Fruit fly (Drosophila melanogaster): ENCODE data around the gene CG2116.
A peak's percentile ranks its signal among the peaks of the same experiment; 100 is the strongest.

The CG2116 gene

DNA sequence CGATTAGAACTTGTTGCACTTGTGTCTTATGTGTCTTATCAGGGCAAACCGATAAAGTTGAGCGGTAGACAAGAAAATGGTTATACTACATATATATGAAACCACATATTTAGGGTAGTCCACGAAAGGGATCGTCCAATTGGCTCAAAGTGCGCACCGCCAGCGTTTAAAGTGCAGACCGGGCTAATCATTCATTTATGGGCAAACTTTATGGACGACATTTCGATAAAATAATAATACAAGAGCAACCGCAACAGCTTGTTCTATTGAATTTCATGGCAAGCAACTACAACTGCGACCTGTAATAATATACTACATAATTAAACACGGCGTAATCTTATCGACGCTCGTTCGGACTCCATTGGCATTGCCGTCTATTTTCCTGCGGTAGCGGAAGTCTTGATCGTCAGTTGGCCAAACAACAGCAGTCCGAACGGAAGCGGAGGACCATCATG is 5.8 kb downstream of the CG2116 start, which contains the start of the genes cyr and CG2120:
TSS of gene cyr (minus strand) at position 294 of the 455 bp plus-strand sequence.
TSS of gene CG2120 (plus strand) at position 405 of the 455 bp plus-strand sequence.
- TF ChIP-seq CG8301 (tag; optimal IDR thresholded peaks at IDR 0.05) (no peak), rn (GFP tag; IDR thresholded peaks at IDR 0.05) (no peak), Snoo (tag; optimal IDR thresholded peaks at IDR 0.05) (no peak), EcR (GFP tag; optimal IDR thresholded peaks at IDR 0.05) (no peak), Ets98B (GFP tag; IDR thresholded peaks at IDR 0.05) (no peak), CG12605 (GFP tag; IDR thresholded peaks at IDR 0.05) (no peak), CG8159 (tag; optimal IDR thresholded peaks at IDR 0.05) (no peak), CG15710 (tag; optimal IDR thresholded peaks at IDR 0.05) (no peak), Pif1A (GFP tag; optimal IDR thresholded peaks at IDR 0.05) (no peak), gl (tag; optimal IDR thresholded peaks at IDR 0.05) (no peak), CG32121 (GFP tag; IDR thresholded peaks at IDR 0.05) (no peak), CG17806 (tag; optimal IDR thresholded peaks at IDR 0.05) (no peak), CG34367 (tag; optimal IDR thresholded peaks at IDR 0.05) (no peak), fd96Ca (GFP tag; IDR thresholded peaks at IDR 0.05) (no peak), CG13204 (GFP tag; optimal IDR thresholded peaks at IDR 0.05) (no peak), CG14655 (GFP tag; optimal IDR thresholded peaks at IDR 0.05) (no peak), D1 (tag; optimal IDR thresholded peaks at IDR 0.05) (no peak), Pif1B (GFP tag; optimal IDR thresholded peaks at IDR 0.05) (no peak), CG10348 (GFP tag; IDR thresholded peaks at IDR 0.05) (no peak)

DNA sequence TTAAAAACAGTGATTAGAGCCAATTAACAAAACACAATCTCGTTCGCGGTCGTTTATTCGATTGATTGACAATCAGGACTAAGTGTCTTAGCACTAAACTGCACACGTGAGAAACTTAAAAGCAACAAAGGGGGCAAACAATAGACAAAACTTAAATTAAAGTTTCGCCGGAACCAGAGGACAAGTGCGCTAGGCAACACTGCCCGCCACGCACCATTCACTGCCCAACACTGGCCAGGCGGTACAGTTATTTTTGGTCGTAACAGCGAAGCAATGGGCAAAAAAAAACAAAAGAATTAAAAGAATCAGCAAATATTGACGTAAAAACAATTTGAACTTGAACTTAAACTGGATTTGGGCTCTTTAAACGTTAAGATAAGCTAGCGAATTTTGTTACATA is 7.7 kb downstream of the CG2116 start:
- TF ChIP-seq CG15710 (tag; optimal IDR thresholded peaks at IDR 0.05) (no peak), CG8301 (tag; optimal IDR thresholded peaks at IDR 0.05) (no peak), CG13204 (GFP tag; optimal IDR thresholded peaks at IDR 0.05) (no peak), CG14655 (GFP tag; optimal IDR thresholded peaks at IDR 0.05) (no peak), CG12605 (GFP tag; IDR thresholded peaks at IDR 0.05) (no peak), Pif1A (GFP tag; optimal IDR thresholded peaks at IDR 0.05) (no peak), fd96Ca (GFP tag; IDR thresholded peaks at IDR 0.05) (no peak), D1 (tag; optimal IDR thresholded peaks at IDR 0.05) (no peak), CG9948 (tag; optimal IDR thresholded peaks at IDR 0.05) (no peak), CG10348 (GFP tag; IDR thresholded peaks at IDR 0.05) (no peak), Ets98B (GFP tag; IDR thresholded peaks at IDR 0.05) (no peak), CG4496 (GFP tag; IDR thresholded peaks at IDR 0.05) (no peak), CG34367 (tag; optimal IDR thresholded peaks at IDR 0.05) (no peak), CG17806 (tag; optimal IDR thresholded peaks at IDR 0.05) (no peak), Snoo (tag; optimal IDR thresholded peaks at IDR 0.05) (no peak)

DNA sequence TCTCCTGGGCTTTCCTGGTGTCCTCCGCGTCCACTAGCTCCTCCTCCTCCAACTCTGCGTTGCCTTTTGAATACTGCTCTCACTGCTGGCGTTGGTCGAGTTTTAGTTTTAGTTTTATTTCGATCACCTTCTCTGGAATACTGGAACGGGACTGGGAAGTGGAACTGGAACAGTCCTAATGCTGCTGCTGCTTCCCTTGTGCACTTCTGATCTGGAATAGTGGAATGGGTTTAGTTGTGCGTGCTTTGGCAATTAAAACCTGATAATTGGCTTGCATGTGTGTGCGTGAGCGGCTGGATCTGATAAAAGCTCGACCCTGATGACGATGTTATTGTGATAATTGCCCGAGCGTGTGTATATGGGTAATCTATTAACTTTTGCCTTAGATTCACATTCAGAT is 11.1 kb downstream of the CG2116 start:
- TF ChIP-seq D1 (tag; optimal IDR thresholded peaks at IDR 0.05), result no peak
- TF ChIP-seq gl (tag; optimal IDR thresholded peaks at IDR 0.05), result no peak
- TF ChIP-seq Snoo (tag; optimal IDR thresholded peaks at IDR 0.05), result no peak
- no peak for TF ChIP-seq Pif1B (GFP tag; optimal IDR thresholded peaks at IDR 0.05)
- no peak for TF ChIP-seq CG15710 (tag; optimal IDR thresholded peaks at IDR 0.05)
- TF ChIP-seq fd96Ca (GFP tag; IDR thresholded peaks at IDR 0.05), result no peak

DNA sequence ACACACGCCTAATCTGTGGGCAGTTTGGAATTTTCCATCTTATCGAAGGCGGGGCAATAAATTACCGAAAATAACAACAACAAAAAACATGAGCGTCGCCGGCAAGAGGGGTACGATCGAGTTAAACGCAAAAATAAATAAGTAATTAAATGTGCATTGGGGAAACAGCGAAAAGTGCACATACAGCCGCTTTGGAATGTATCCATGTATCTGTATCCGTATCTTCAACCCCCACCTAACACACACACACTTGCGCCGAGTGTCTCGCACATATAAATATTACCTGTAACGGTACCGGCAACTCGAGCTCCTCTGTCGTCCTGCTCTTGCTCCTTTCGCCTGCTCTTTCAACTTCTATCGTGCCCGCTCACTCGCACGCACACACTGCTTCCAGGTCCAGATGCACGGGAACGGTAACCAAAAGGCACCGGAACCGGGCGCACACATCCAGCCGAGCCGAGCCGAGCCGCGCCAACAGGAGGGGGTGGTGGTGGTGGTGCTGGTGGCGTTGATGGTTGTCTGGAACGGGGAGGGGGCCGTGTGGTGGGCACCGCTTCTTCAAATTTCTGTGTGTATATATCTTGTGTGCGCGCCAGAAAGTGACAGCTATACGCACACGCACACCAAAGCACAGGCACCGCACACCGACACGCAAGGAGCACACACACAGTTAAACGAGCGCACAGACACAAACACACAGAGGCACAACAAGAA is 11.9 kb downstream of the CG2116 start:
- TF ChIP-seq CG10348 (GFP tag; IDR thresholded peaks at IDR 0.05), result 0 out of 2 replicates have a peak, but pooled peaks have one; percentile 20
- peak; percentile 12 for TF ChIP-seq CG8301 (tag; optimal IDR thresholded peaks at IDR 0.05)
- peak; percentile 4 for TF ChIP-seq CG15710 (tag; optimal IDR thresholded peaks at IDR 0.05)
- TF ChIP-seq CG32121 (GFP tag; IDR thresholded peaks at IDR 0.05), result peak; percentile 66
- TF ChIP-seq CG12605 (GFP tag; IDR thresholded peaks at IDR 0.05), result peak; percentile 54
- no peak for TF ChIP-seq Snoo (tag; optimal IDR thresholded peaks at IDR 0.05)
- TF ChIP-seq CG14655 (GFP tag; optimal IDR thresholded peaks at IDR 0.05), result no peak
- no peak for TF ChIP-seq CG17806 (tag; optimal IDR thresholded peaks at IDR 0.05)
- peak; percentile 93 for TF ChIP-seq CG4496 (GFP tag; IDR thresholded peaks at IDR 0.05)
- TF ChIP-seq Pif1B (GFP tag; optimal IDR thresholded peaks at IDR 0.05), result no peak
- TF ChIP-seq rn (GFP tag; IDR thresholded peaks at IDR 0.05), result no peak
- no peak for TF ChIP-seq gl (tag; optimal IDR thresholded peaks at IDR 0.05)
- peak; percentile 40 for TF ChIP-seq EcR (GFP tag; optimal IDR thresholded peaks at IDR 0.05)
- peak; percentile 94 for TF ChIP-seq CG13204 (GFP tag; optimal IDR thresholded peaks at IDR 0.05)
- peak; percentile 51; the same call in 1 of the 2 replicates for TF ChIP-seq Ets98B (GFP tag; IDR thresholded peaks at IDR 0.05)
- TF ChIP-seq Pif1A (GFP tag; optimal IDR thresholded peaks at IDR 0.05), result peak; percentile 16
- TF ChIP-seq D1 (tag; optimal IDR thresholded peaks at IDR 0.05), result no peak
- TF ChIP-seq CG9948 (tag; optimal IDR thresholded peaks at IDR 0.05), result no peak
- TF ChIP-seq CG34367 (tag; optimal IDR thresholded peaks at IDR 0.05), result no peak
- peak; percentile 5; the same call in 1 of the 3 replicates for TF ChIP-seq fd96Ca (GFP tag; IDR thresholded peaks at IDR 0.05)
- peak; percentile 17 for TF ChIP-seq CG8159 (tag; optimal IDR thresholded peaks at IDR 0.05)

DNA sequence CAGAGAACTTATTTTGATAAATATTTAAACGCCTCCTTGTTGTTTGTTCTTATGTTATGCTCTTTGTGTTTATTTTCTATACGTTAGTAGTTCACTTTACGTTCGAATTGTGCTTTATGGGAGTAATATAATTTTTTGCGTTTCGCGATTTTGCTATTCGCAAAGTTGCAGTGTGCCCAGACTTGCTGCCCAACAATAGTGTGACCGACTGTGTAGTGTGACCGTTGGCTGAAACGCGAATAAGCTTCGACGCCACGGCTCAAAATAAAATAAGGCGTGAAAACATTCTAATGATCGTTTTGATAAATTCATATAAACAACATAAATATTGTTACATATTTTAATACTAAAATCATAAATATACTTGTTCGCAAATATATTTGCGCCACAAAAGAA is 12.5 kb downstream of the CG2116 start, which contains the start of gene Smox:
TSS of gene Smox (minus strand) at position 213 of the 396 bp plus-strand sequence.
- no peak for TF ChIP-seq CG8301 (tag; optimal IDR thresholded peaks at IDR 0.05)
- TF ChIP-seq fd96Ca (GFP tag; IDR thresholded peaks at IDR 0.05), result no peak
- no peak for TF ChIP-seq CG12605 (GFP tag; IDR thresholded peaks at IDR 0.05)
- no peak for TF ChIP-seq CG14655 (GFP tag; optimal IDR thresholded peaks at IDR 0.05)
- TF ChIP-seq EcR (GFP tag; optimal IDR thresholded peaks at IDR 0.05), result no peak
- no peak for TF ChIP-seq Ets98B (GFP tag; IDR thresholded peaks at IDR 0.05)
- TF ChIP-seq rn (GFP tag; IDR thresholded peaks at IDR 0.05), result no peak
- no peak for TF ChIP-seq Snoo (tag; optimal IDR thresholded peaks at IDR 0.05)
- TF ChIP-seq D1 (tag; optimal IDR thresholded peaks at IDR 0.05), result no peak
- TF ChIP-seq Pif1A (GFP tag; optimal IDR thresholded peaks at IDR 0.05), result no peak
- no peak for TF ChIP-seq CG4496 (GFP tag; IDR thresholded peaks at IDR 0.05)
- TF ChIP-seq CG17806 (tag; optimal IDR thresholded peaks at IDR 0.05), result no peak
